Fruit fly (Drosophila melanogaster) Kc167 (cell line): ENCODE data around the gene org-1.

ENCODE experiments used
- Myc ChIP-seq: fragments of >200 bp; optimal IDR thresholded peaks from 2 replicates; lab custom pipeline; 2017; ENCODE audit warnings: missing external identifiers
- psq ChIP-seq: fragments of >200 bp; optimal IDR thresholded peaks from 2 replicates; lab custom pipeline; 2017; ENCODE audit warnings: missing external identifiers
- ttk ChIP-seq: sonication (Bioruptor generic); optimal IDR thresholded peaks from 2 replicates; lab custom pipeline; 2017; ENCODE audit warnings: missing external identifiers

- TF ChIP-seq Myc (lab: Kevin White, UChicago) (no peak), psq (no peak), ttk (lab: Kevin White, UChicago) (no peak)
Measured at dm6 chrX:8473339-8473887, 18.5 kb upstream of the org-1 start, which contains the start of gene Cp7Fb.
